Fruit fly (Drosophila melanogaster) whole organism, embryonic: ENCODE measurements around the gene CG10089.

ENCODE experiments used
- Ada2b ChIP-seq: fragments of 200-800 bp; sonication (Bioruptor generic); IDR thresholded peaks from 2 replicates; pipeline ENCODE4 v1.3.6; 2022; ENCODE audit warnings: missing biosample characterization, missing genetic modification characterization
- Bgb ChIP-seq: fragments of 200-800 bp; sonication (Bioruptor generic); IDR thresholded peaks from 2 replicates; pipeline ENCODE4 v1.3.6; 2022; ENCODE audit warnings: missing biosample characterization, missing genetic modification characterization; ENCODE audit not compliant: partially characterized antibody
- CG10321 ChIP-seq: fragments of 200-800 bp; sonication (Bioruptor generic); IDR thresholded peaks from 2 replicates; pipeline ENCODE4 v1.3.6; 2022; ENCODE audit warnings: missing biosample characterization, missing genetic modification characterization
- CG10565 ChIP-seq: fragments of 200-800 bp; sonication (Bioruptor generic); optimal IDR thresholded peaks from 3 replicates; lab custom pipeline; 2016; ENCODE audit warnings: missing biosample characterization, mild to moderate bottlenecking, missing genetic modification characterization
- CG11696 ChIP-seq: fragments of 200-800 bp; sonication (Bioruptor generic); IDR thresholded peaks from 2 replicates; pipeline ENCODE4 v1.3.6; 2022; ENCODE audit warnings: missing biosample characterization, missing genetic modification characterization
- CG11723 ChIP-seq: fragments of 200-800 bp; sonication (Bioruptor generic); optimal IDR thresholded peaks from 2 replicates; lab custom pipeline; 2017; ENCODE audit warnings: missing biosample characterization, mild to moderate bottlenecking, missing genetic modification characterization
- CG12299 ChIP-seq: fragments of 200-800 bp; sonication (Bioruptor generic); optimal IDR thresholded peaks from 2 replicates; lab custom pipeline; 2018; ENCODE audit warnings: missing biosample characterization, mild to moderate bottlenecking, missing genetic modification characterization
- CG12744 ChIP-seq: fragments of 200-800 bp; sonication (Bioruptor generic); optimal IDR thresholded peaks from 2 replicates; lab custom pipeline; 2016; ENCODE audit warnings: missing biosample characterization, missing genetic modification characterization
- CG14050 ChIP-seq: fragments of 200-800 bp; sonication (Bioruptor generic); IDR thresholded peaks from 3 replicates; pipeline ENCODE4 v1.3.6; 2022; ENCODE audit warnings: missing biosample characterization, missing genetic modification characterization
- CG1647 ChIP-seq: fragments of 200-800 bp; sonication (Bioruptor generic); optimal IDR thresholded peaks from 3 replicates; lab custom pipeline; 2016; ENCODE audit warnings: missing biosample characterization, missing genetic modification characterization
- CG16863 ChIP-seq: fragments of 200-800 bp; sonication (Bioruptor generic); optimal IDR thresholded peaks from 3 replicates; lab custom pipeline; 2016; ENCODE audit warnings: missing biosample characterization, missing genetic modification characterization
- CG30020 ChIP-seq: fragments of 200-800 bp; optimal IDR thresholded peaks from 2 replicates; lab custom pipeline; 2019; ENCODE audit warnings: missing biosample characterization, mild to moderate bottlenecking, missing genetic modification characterization, moderate library complexity
- CG33213 ChIP-seq: fragments of 200-800 bp; sonication (Bioruptor generic); optimal IDR thresholded peaks from 3 replicates; lab custom pipeline; 2016; ENCODE audit warnings: missing biosample characterization, missing genetic modification characterization
- CG34376 ChIP-seq: fragments of 200-800 bp; sonication (Bioruptor generic); optimal IDR thresholded peaks from 2 replicates; lab custom pipeline; 2018; ENCODE audit warnings: missing biosample characterization, mild to moderate bottlenecking, missing genetic modification characterization
- CG3726 ChIP-seq: fragments of 200-800 bp; sonication (Bioruptor generic); IDR thresholded peaks from 3 replicates; pipeline ENCODE4, ENCODE4 v1.3.6; 2022; ENCODE audit warnings: missing biosample characterization, missing genetic modification characterization
- CG4424 ChIP-seq: fragments of 200-800 bp; sonication (Bioruptor generic); optimal IDR thresholded peaks from 3 replicates; lab custom pipeline; 2016; ENCODE audit warnings: missing biosample characterization, missing genetic modification characterization
- CG5180 ChIP-seq: fragments of 200-800 bp; sonication (Bioruptor generic); optimal IDR thresholded peaks from 3 replicates; lab custom pipeline; 2017; ENCODE audit warnings: missing biosample characterization, missing genetic modification characterization, mild to moderate bottlenecking, moderate library complexity, missing genetic modification reagents
- CG6272 ChIP-seq: fragments of 200-800 bp; sonication (Bioruptor generic); IDR thresholded peaks from 2 replicates; pipeline ENCODE4 v1.3.6; 2022; ENCODE audit warnings: missing biosample characterization, missing genetic modification characterization
- CG9437 ChIP-seq: fragments of 200-800 bp; sonication (Bioruptor generic); optimal IDR thresholded peaks from 2 replicates; lab custom pipeline; 2018; ENCODE audit warnings: missing biosample characterization, mild to moderate bottlenecking, missing genetic modification characterization
- CrebB ChIP-seq: fragments of 200-800 bp; sonication (Bioruptor generic); optimal IDR thresholded peaks from 3 replicates; lab custom pipeline; 2018; ENCODE audit warnings: missing biosample characterization, mild to moderate bottlenecking, missing genetic modification characterization
- D ChIP-seq, 2 experiments: fragments of 200-800 bp in 1 of 2; fragments of >200 bp in 1 of 2; sonication (Bioruptor generic) in 1 of 2; optimal IDR thresholded peaks; 2 replicates in 1 of 2; 3 replicates in 1 of 2; lab custom pipeline; 2017; ENCODE audit warnings: mild to moderate bottlenecking in 1 of 2, missing biosample characterization in 1 of 2, missing genetic modification characterization in 1 of 2, missing genetic modification reagents in 1 of 2
- Dbx ChIP-seq: fragments of 200-800 bp; sonication (Bioruptor generic); IDR thresholded peaks from 3 replicates; pipeline ENCODE4 v1.3.6; 2022; ENCODE audit warnings: missing biosample characterization, missing genetic modification characterization
- Deaf1 ChIP-seq: fragments of 200-800 bp; optimal IDR thresholded peaks from 3 replicates; lab custom pipeline; 2019; ENCODE audit warnings: missing biosample characterization, mild to moderate bottlenecking, missing genetic modification characterization, moderate library complexity
- Dip3 ChIP-seq: fragments of 200-800 bp; sonication (Bioruptor generic); optimal IDR thresholded peaks from 3 replicates; lab custom pipeline; 2016; ENCODE audit warnings: missing biosample characterization, missing genetic modification characterization
- Ets97D ChIP-seq: fragments of 200-800 bp; sonication (Bioruptor generic); optimal IDR thresholded peaks from 3 replicates; lab custom pipeline; 2016; ENCODE audit warnings: missing biosample characterization, missing genetic modification characterization
- Fer3 ChIP-seq: fragments of 200-800 bp; sonication (Bioruptor generic); optimal IDR thresholded peaks from 2 replicates; lab custom pipeline; 2018; ENCODE audit warnings: missing biosample characterization, mild to moderate bottlenecking, missing genetic modification characterization, moderate library complexity
- Gsc ChIP-seq: fragments of 200-800 bp; sonication (Bioruptor generic); IDR thresholded peaks from 2 replicates; pipeline ENCODE4 v1.3.6; 2022; ENCODE audit warnings: missing biosample characterization, missing genetic modification characterization
- Lhr ChIP-seq: fragments of 200-800 bp; sonication (Bioruptor generic); optimal IDR thresholded peaks from 3 replicates; lab custom pipeline; 2017; ENCODE audit warnings: mild to moderate bottlenecking, missing biosample characterization, missing genetic modification reagents, missing genetic modification characterization
- NFAT ChIP-seq: fragments of 200-800 bp; sonication (Bioruptor generic); IDR thresholded peaks from 2 replicates; pipeline ENCODE4 v1.3.6; 2022; ENCODE audit warnings: missing biosample characterization, missing genetic modification characterization
- PHDP ChIP-seq: fragments of 200-800 bp; sonication (Bioruptor generic); optimal IDR thresholded peaks from 3 replicates; lab custom pipeline; 2018; ENCODE audit warnings: missing biosample characterization, mild to moderate bottlenecking, missing genetic modification characterization, moderate library complexity
- Six4 ChIP-seq: fragments of 200-800 bp; sonication (Bioruptor generic); optimal IDR thresholded peaks from 2 replicates; lab custom pipeline; 2016; ENCODE audit warnings: missing biosample characterization, missing genetic modification characterization
- Sox100B ChIP-seq: fragments of 200-800 bp; sonication (Bioruptor generic); optimal IDR thresholded peaks from 3 replicates; lab custom pipeline; 2018; ENCODE audit warnings: missing biosample characterization, mild to moderate bottlenecking, missing genetic modification characterization
- TFAM ChIP-seq: fragments of 200-800 bp; sonication (Bioruptor generic); optimal IDR thresholded peaks from 2 replicates; lab custom pipeline; 2017; ENCODE audit warnings: missing biosample characterization, missing genetic modification characterization, inconsistent platforms
- bsh ChIP-seq, 2 experiments: fragments of 200-800 bp; sonication (Bioruptor generic); optimal IDR thresholded peaks; 2 replicates each; lab custom pipeline; 2017 to 2018; ENCODE audit warnings: mild to moderate bottlenecking in 2 of 2, missing biosample characterization in 2 of 2, missing genetic modification characterization in 2 of 2, moderate library complexity in 1 of 2
- crc ChIP-seq: fragments of 200-800 bp; sonication (Bioruptor generic); optimal IDR thresholded peaks from 2 replicates; lab custom pipeline; 2016; ENCODE audit warnings: missing biosample characterization, missing genetic modification characterization
- crol ChIP-seq: fragments of 200-800 bp; sonication (Bioruptor generic); IDR thresholded peaks from 2 replicates; pipeline ENCODE4 v1.3.6; 2022; ENCODE audit warnings: missing biosample characterization, missing genetic modification characterization
- dati ChIP-seq: fragments of 200-800 bp; sonication (Bioruptor generic); IDR thresholded peaks from 2 replicates; pipeline ENCODE4 v1.3.6; 2022; ENCODE audit warnings: missing biosample characterization, missing genetic modification characterization
- dimm ChIP-seq: fragments of 200-800 bp; sonication (Bioruptor generic); IDR thresholded peaks from 2 replicates; pipeline ENCODE4 v1.3.6; 2022; ENCODE audit warnings: missing biosample characterization, missing genetic modification characterization
- fru ChIP-seq: fragments of >200 bp; optimal IDR thresholded peaks from 2 replicates; lab custom pipeline; 2017
- gt ChIP-seq: fragments of 200-800 bp; sonication (Bioruptor generic); IDR thresholded peaks from 2 replicates; pipeline ENCODE4 v1.3.6; 2022; ENCODE audit warnings: missing biosample characterization, missing genetic modification characterization
- jing ChIP-seq: fragments of 200-800 bp; sonication (Bioruptor generic); optimal IDR thresholded peaks from 2 replicates; lab custom pipeline; 2018; ENCODE audit warnings: missing biosample characterization, mild to moderate bottlenecking, missing genetic modification characterization
- klu ChIP-seq: fragments of 200-800 bp; sonication (Bioruptor generic); IDR thresholded peaks from 2 replicates; pipeline ENCODE4 v1.3.6; 2022; ENCODE audit warnings: missing biosample characterization, missing genetic modification characterization
- kni ChIP-seq: fragments of 200-800 bp; sonication (Bioruptor generic); optimal IDR thresholded peaks from 3 replicates; lab custom pipeline; 2017; ENCODE audit warnings: mild to moderate bottlenecking, missing biosample characterization, missing genetic modification reagents, missing genetic modification characterization
- mam ChIP-seq: fragments of 200-800 bp; sonication (Bioruptor generic); optimal IDR thresholded peaks from 3 replicates; lab custom pipeline; 2016; ENCODE audit warnings: missing biosample characterization, missing genetic modification characterization
- psq ChIP-seq: fragments of 200-800 bp; sonication (Bioruptor generic); optimal IDR thresholded peaks from 2 replicates; lab custom pipeline; 2017; ENCODE audit warnings: missing biosample characterization, missing genetic modification characterization
- repo ChIP-seq: fragments of 200-800 bp; sonication (Bioruptor generic); optimal IDR thresholded peaks from 2 replicates; lab custom pipeline; 2016; ENCODE audit warnings: missing biosample characterization, missing genetic modification characterization
- sna ChIP-seq: fragments of 200-800 bp; sonication (Bioruptor generic); IDR thresholded peaks from 2 replicates; pipeline ENCODE4 v1.3.6; 2022; ENCODE audit warnings: missing biosample characterization, missing genetic modification characterization; ENCODE audit not compliant: partially characterized antibody
- z ChIP-seq: fragments of 200-800 bp; sonication (Bioruptor generic); IDR thresholded peaks from 3 replicates; pipeline ENCODE4 v1.3.6; 2022; ENCODE audit warnings: missing biosample characterization, missing genetic modification characterization

Gene CG10089

DNA sequence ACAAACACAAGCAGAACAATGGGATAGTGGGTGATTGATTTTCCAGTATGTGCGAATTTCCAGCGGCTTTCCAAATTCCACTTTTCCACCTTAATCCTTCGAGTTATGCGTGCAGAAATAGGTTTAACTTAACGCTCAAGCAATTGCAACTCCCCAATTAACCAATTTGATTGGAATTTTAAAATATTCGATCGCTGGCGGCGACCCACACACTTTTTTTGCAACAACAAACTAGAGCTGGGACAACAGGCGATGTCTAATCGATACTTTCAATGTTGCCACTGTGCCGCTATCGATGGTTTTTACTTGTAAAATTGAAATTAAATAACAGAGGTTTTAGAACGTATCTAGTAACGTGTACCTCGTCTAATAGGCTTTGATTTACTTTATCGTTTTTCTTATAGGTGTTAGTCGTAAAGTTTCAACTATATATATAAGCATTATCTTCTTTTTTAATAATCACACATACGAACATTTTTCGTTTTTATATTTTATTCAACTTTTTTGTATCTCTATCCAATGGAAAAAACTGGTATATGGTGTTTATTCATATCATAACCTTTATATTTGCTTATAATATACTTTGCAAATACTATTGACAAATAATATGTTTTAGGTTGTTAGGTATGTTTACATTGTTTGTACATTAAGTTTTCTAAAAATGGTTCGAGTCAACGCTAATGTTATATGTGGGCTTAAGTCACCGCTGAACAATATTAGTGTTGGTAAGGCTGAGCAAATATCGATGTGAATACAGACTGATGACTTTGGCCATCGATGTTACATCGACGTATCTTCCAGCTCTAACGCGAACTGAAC lies 11.7 kb upstream of the CG10089 start, which contains the start of the genes Abp1 and Tgi (continued):
- TF ChIP-seq D (optimal IDR thresholded peaks at IDR 0.05; lab: Kevin White, UChicago) = no peak
- no peak for TF ChIP-seq D (GFP tag; optimal IDR thresholded peaks at IDR 0.05; lab: Kevin White, UChicago)
- TF ChIP-seq CG10565 (GFP tag; lab: Kevin White, UChicago) = no peak
- TF ChIP-seq CrebB (tag; lab: Kevin White, UChicago) = peak; percentile 46
- peak; percentile 70 for TF ChIP-seq Lhr (GFP tag; lab: Kevin White, UChicago)
- TF ChIP-seq CG12299 (tag; lab: Kevin White, UChicago) = no peak
- TF ChIP-seq CG6272 = 0 out of 2 replicates have a peak, but pooled peaks have one; percentile 12
- no peak for TF ChIP-seq klu (GFP tag; lab: Robert Waterston, UW)
- TF ChIP-seq gt (GFP tag; lab: Robert Waterston, UW) = no peak
- TF ChIP-seq CG33213 = peak; percentile 61
- TF ChIP-seq mam (GFP tag; lab: Kevin White, UChicago) = peak; percentile 72
- TF ChIP-seq dati (GFP tag; lab: Robert Waterston, UW) = no peak
- no peak for TF ChIP-seq CG16863 (GFP tag; lab: Kevin White, UChicago)
- peak; percentile 15 for TF ChIP-seq CG12744
- no peak for TF ChIP-seq Ada2b
- peak; percentile 10 for TF ChIP-seq CG30020 (tag; lab: Kevin White, UChicago)
- no peak for TF ChIP-seq CG3726
- TF ChIP-seq Fer3 (tag; lab: Kevin White, UChicago) = no peak
- TF ChIP-seq TFAM (GFP tag; lab: Kevin White, UChicago) = no peak
- TF ChIP-seq CG10321 (GFP tag; lab: Robert Waterston, UW) = no peak
- TF ChIP-seq crol = no peak
- no peak for TF ChIP-seq Gsc (GFP tag; lab: Robert Waterston, UW)
- no peak for TF ChIP-seq Sox100B (GFP tag; lab: Kevin White, UChicago)
- TF ChIP-seq psq (GFP tag; lab: Kevin White, UChicago) = no peak
- TF ChIP-seq z (GFP tag; lab: Robert Waterston, UW) = 0 out of 3 replicates have a peak, but pooled peaks have one; percentile 49
- TF ChIP-seq Bgb (GFP tag; lab: Robert Waterston, UW) = peak; percentile 93
- no peak for TF ChIP-seq Deaf1 (tag; lab: Kevin White, UChicago)
- TF ChIP-seq PHDP = peak; percentile 53
- TF ChIP-seq NFAT (GFP tag; lab: Robert Waterston, UW) = peak; percentile 65
- TF ChIP-seq CG34376 = no peak
- no peak for TF ChIP-seq fru (lab: Kevin White, UChicago)
- TF ChIP-seq Dbx (GFP tag; lab: Robert Waterston, UW) = peak; percentile 54; the same call in 2 of the 3 replicates
- TF ChIP-seq Ets97D (GFP tag; lab: Kevin White, UChicago) = peak; percentile 62
- no peak for TF ChIP-seq repo (GFP tag; lab: Kevin White, UChicago)
- no peak for TF ChIP-seq Dip3 (GFP tag; lab: Kevin White, UChicago)
- no peak for TF ChIP-seq kni (GFP tag; lab: Kevin White, UChicago)
- TF ChIP-seq CG5180 (GFP tag; lab: Kevin White, UChicago) = no peak
- TF ChIP-seq dimm (GFP tag; lab: Robert Waterston, UW) = no peak
- TF ChIP-seq crc (GFP tag; lab: Kevin White, UChicago) = no peak
- no peak for TF ChIP-seq Six4 (GFP tag; lab: Kevin White, UChicago)
- no peak for TF ChIP-seq CG14050 (GFP tag; lab: Robert Waterston, UW)
- no peak for TF ChIP-seq jing (GFP tag; lab: Kevin White, UChicago)
- TF ChIP-seq CG11696 (GFP tag; lab: Robert Waterston, UW) = no peak
- no peak for TF ChIP-seq CG9437 (GFP tag; lab: Kevin White, UChicago)
- TF ChIP-seq sna (GFP tag; lab: Robert Waterston, UW) = peak; percentile 45; the same call in 1 of the 2 replicates
- TF ChIP-seq CG1647 (GFP tag; lab: Kevin White, UChicago) = peak; percentile 43
- TF ChIP-seq CG4424 (GFP tag; lab: Kevin White, UChicago) = no peak
- TF ChIP-seq CG11723 (GFP tag; lab: Kevin White, UChicago) = no peak
- TF ChIP-seq bsh (GFP tag; optimal IDR thresholded peaks at IDR 0.05; lab: Kevin White, UChicago) = no peak
